Worm (Caenorhabditis elegans): ENCODE results near the gene clp-6.

clp-6 gene

DNA sequence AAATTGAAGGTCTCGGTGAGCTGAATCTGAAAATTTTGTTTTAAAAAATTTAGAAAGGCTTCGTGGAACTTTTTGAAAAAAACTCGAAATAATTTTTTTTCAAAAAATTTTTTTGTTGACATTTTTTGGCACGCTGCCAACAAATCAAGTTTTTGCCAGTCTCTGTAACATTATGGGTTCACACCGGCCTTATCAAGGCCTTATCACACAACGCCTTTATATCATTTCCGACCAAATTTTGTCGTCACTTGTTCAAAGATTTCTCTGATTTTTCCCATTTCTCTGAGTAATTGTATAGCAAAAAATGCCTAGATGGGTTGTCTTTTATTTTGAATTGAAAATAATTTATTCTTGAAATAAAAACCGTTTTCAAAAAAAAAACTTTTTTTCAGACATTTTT, 29.1 kb downstream of the clp-6 start:
- no peak for TF ChIP-seq snpc-4 (tag; optimal IDR thresholded peaks at IDR 0.05)
- no peak for TF ChIP-seq hlh-1 (tag; optimal IDR thresholded peaks at IDR 0.05)
- TF ChIP-seq elt-3 (tag; optimal IDR thresholded peaks at IDR 0.05) = no peak
- no peak for TF ChIP-seq ham-2 (GFP tag; optimal IDR thresholded peaks at IDR 0.05)
- TF ChIP-seq ceh-83 (GFP tag; optimal IDR thresholded peaks at IDR 0.05) = no peak
- no peak for TF ChIP-seq nhr-28 (tag; optimal IDR thresholded peaks at IDR 0.05)
- TF ChIP-seq unc-39 (tag; optimal IDR thresholded peaks at IDR 0.05) = no peak
- no peak for TF ChIP-seq nhr-237 (tag; optimal IDR thresholded peaks at IDR 0.05)
- no peak for TF ChIP-seq lin-13 (tag; optimal IDR thresholded peaks at IDR 0.05)
- no peak for TF ChIP-seq mab-5 (tag; optimal IDR thresholded peaks at IDR 0.05)
- TF ChIP-seq drap-1 (GFP tag; optimal IDR thresholded peaks at IDR 0.05) = no peak

DNA sequence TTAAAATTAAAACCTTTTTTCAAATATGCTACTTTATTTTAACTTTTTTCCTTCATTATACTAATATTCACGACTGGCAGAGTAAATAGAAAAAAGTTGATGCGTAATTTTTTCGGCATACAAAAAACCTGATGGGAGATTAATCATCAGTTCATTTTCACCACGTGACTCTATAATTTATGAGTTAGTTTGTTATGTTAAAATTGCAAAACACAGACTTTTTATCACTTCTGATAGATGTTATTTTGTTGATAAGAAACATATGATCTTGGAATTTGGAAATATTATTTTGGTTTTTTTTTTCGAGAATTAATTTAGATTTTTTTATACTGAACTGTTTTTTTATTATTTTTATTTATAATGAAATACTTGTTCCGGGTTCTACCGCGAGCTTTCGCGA, 30.9 kb downstream of the clp-6 start:
- TF ChIP-seq lin-13 (tag; optimal IDR thresholded peaks at IDR 0.05) = no peak
- no peak for TF ChIP-seq unc-62 (GFP tag; optimal IDR thresholded peaks at IDR 0.05)
- no peak for TF ChIP-seq mep-1 (tag; optimal IDR thresholded peaks at IDR 0.05)
- no peak for TF ChIP-seq bed-3 (GFP tag; optimal IDR thresholded peaks at IDR 0.05)
- TF ChIP-seq nhr-76 (tag; optimal IDR thresholded peaks at IDR 0.05) = no peak
- TF ChIP-seq nhr-12 (tag; optimal IDR thresholded peaks at IDR 0.05) = no peak
- no peak for TF ChIP-seq elt-1 (tag; optimal IDR thresholded peaks at IDR 0.05; ENCODE audit: borderline replicate concordance, insufficient read depth)
- TF ChIP-seq ztf-11 (tag; optimal IDR thresholded peaks at IDR 0.05) = no peak
- no peak for TF ChIP-seq ceh-43 (GFP tag; optimal IDR thresholded peaks at IDR 0.05)
- no peak for TF ChIP-seq pha-4 (tag; optimal IDR thresholded peaks at IDR 0.05)
- no peak for TF ChIP-seq sptf-1 (tag; optimal IDR thresholded peaks at IDR 0.05)
- TF ChIP-seq zip-8 (tag; optimal IDR thresholded peaks at IDR 0.05) = no peak
- TF ChIP-seq unc-120 (tag; optimal IDR thresholded peaks at IDR 0.05; ENCODE audit: poor library complexity, severe bottlenecking) = no peak
- TF ChIP-seq snpc-4 (tag; optimal IDR thresholded peaks at IDR 0.05) = no peak
- TF ChIP-seq flh-1 (GFP tag; optimal IDR thresholded peaks at IDR 0.05) = no peak
- no peak for TF ChIP-seq mab-5 (tag; optimal IDR thresholded peaks at IDR 0.05)
- TF ChIP-seq ham-2 (GFP tag; optimal IDR thresholded peaks at IDR 0.05) = no peak
- no peak for TF ChIP-seq elt-3 (tag; optimal IDR thresholded peaks at IDR 0.05)

DNA sequence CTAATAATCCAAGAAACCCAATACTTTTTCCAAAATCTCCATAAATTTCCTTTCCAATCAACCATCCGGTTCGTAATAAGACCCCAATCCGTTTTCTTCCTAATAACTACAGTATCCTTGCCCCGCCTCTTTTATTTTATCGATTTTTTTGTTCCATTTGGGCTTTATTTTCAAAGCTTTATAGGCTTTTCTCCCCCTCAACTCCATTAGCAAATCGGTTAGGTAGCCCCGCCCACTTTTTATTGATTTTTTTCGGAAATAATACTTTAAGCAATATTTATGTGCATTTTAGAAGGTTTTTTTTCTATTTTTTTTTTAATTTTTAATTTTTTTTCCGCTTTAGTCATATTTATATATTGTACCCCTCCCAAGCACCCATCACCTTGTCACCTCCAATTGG, 34.8 kb downstream of the clp-6 start:
- TF ChIP-seq lsy-2 (tag; optimal IDR thresholded peaks at IDR 0.05) (no peak), ceh-39 (tag; optimal IDR thresholded peaks at IDR 0.05) (no peak), ceh-83 (GFP tag; optimal IDR thresholded peaks at IDR 0.05) (no peak), lin-13 (tag; optimal IDR thresholded peaks at IDR 0.05) (no peak), elt-3 (tag; optimal IDR thresholded peaks at IDR 0.05) (no peak), sptf-1 (tag; optimal IDR thresholded peaks at IDR 0.05) (no peak), nhr-237 (tag; optimal IDR thresholded peaks at IDR 0.05) (no peak), snpc-4 (tag; optimal IDR thresholded peaks at IDR 0.05) (no peak), zip-8 (tag; optimal IDR thresholded peaks at IDR 0.05) (no peak), cnd-1 (tag; optimal IDR thresholded peaks at IDR 0.05) (no peak), nhr-28 (tag; optimal IDR thresholded peaks at IDR 0.05) (no peak), nhr-2 (tag; optimal IDR thresholded peaks at IDR 0.05) (no peak)

DNA sequence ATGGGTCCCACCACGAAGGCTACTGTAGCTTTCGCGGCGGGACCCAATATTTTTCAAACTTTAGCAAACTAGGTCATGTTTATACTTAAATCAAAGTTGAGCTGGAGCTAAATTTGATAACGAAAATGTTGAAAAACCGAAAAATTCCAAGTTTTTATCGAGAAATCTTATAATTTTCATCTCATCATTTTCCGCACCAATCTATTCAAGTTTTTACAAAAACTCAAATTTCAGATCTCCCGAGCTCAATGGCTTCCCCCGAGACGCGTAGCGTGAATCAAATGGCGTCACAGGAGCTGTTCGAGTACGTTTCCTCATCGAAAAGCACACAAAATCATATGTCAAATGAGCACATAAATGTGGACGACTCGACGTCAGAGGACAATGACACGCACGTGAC, 36.9 kb downstream of the clp-6 start:
- TF ChIP-seq ham-2 (GFP tag; optimal IDR thresholded peaks at IDR 0.05) (no peak), pha-4 (tag; optimal IDR thresholded peaks at IDR 0.05) (no peak), ztf-11 (tag; optimal IDR thresholded peaks at IDR 0.05) (no peak), lsy-2 (tag; optimal IDR thresholded peaks at IDR 0.05) (no peak), sem-2 (GFP tag; optimal IDR thresholded peaks at IDR 0.05) (no peak), ceh-43 (GFP tag; optimal IDR thresholded peaks at IDR 0.05) (no peak), M03D4.4 (tag; optimal IDR thresholded peaks at IDR 0.05) (no peak), blmp-1 (tag; optimal IDR thresholded peaks at IDR 0.05) (no peak), snpc-4 (tag; optimal IDR thresholded peaks at IDR 0.05) (no peak), nhr-76 (tag; optimal IDR thresholded peaks at IDR 0.05) (no peak), mls-2 (tag; optimal IDR thresholded peaks at IDR 0.05) (no peak), mab-5 (tag; optimal IDR thresholded peaks at IDR 0.05) (no peak), drap-1 (GFP tag; optimal IDR thresholded peaks at IDR 0.05) (no peak), elt-1 (tag; optimal IDR thresholded peaks at IDR 0.05; ENCODE audit: borderline replicate concordance, insufficient read depth) (no peak), mep-1 (tag; optimal IDR thresholded peaks at IDR 0.05) (no peak)

DNA sequence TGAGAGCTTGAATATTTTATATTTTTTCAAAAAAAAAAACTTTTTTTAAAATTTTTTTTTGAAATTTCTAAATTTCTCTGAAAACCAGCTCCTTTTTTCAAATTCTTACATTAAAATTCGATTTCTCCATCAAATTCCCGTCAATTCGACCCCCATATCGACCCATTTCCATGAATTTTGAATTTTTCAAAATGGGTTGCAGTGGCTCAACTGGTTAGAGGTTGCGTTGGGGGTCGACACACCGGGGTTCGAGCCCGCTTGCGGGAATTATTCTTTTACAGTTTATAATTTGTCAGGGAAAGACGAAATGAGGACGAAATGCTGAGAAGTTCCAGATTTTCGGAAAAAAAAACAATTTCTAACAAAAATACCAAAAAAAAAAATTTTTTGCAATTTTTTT, 40.8 kb downstream of the clp-6 start:
- TF ChIP-seq M03D4.4 (tag; optimal IDR thresholded peaks at IDR 0.05) (no peak), mab-5 (tag; optimal IDR thresholded peaks at IDR 0.05) (no peak), mls-2 (tag; optimal IDR thresholded peaks at IDR 0.05) (no peak), unc-39 (tag; optimal IDR thresholded peaks at IDR 0.05) (no peak), ham-2 (GFP tag; optimal IDR thresholded peaks at IDR 0.05) (no peak), sem-2 (GFP tag; optimal IDR thresholded peaks at IDR 0.05) (no peak), nhr-76 (tag; optimal IDR thresholded peaks at IDR 0.05) (no peak), cnd-1 (tag; optimal IDR thresholded peaks at IDR 0.05) (no peak), lsy-2 (tag; optimal IDR thresholded peaks at IDR 0.05) (no peak), tbx-8 (GFP tag; optimal IDR thresholded peaks at IDR 0.05) (no peak), nhr-28 (tag; optimal IDR thresholded peaks at IDR 0.05) (no peak), flh-1 (GFP tag; optimal IDR thresholded peaks at IDR 0.05) (no peak), zip-8 (tag; optimal IDR thresholded peaks at IDR 0.05) (no peak), ces-1 (GFP tag; optimal IDR thresholded peaks at IDR 0.05) (no peak), hlh-1 (tag; optimal IDR thresholded peaks at IDR 0.05) (no peak), elt-3 (tag; optimal IDR thresholded peaks at IDR 0.05) (no peak), nhr-237 (tag; optimal IDR thresholded peaks at IDR 0.05) (no peak), ceh-39 (tag; optimal IDR thresholded peaks at IDR 0.05) (no peak), unc-62 (GFP tag; optimal IDR thresholded peaks at IDR 0.05) (no peak)

Measured in whole organism, mixed stage, embryonic.